Worm (Caenorhabditis elegans) whole organism, early embryonic: Measurements from ENCODE around the gene T06E4.21.

Experiments used
- B0310.2 ChIP-seq: sonication (generic microtip); optimal IDR thresholded peaks from 2 replicates; lab custom pipeline; 2016; ENCODE audit warnings: mild to moderate bottlenecking, missing genetic modification characterization, missing compliant biosample characterization
- F13C5.2 ChIP-seq: sonication (generic microtip); optimal IDR thresholded peaks from 2 replicates; lab custom pipeline; 2017; ENCODE audit warnings: mild to moderate bottlenecking, missing genetic modification characterization, inconsistent platforms, missing compliant biosample characterization
- aly-1 ChIP-seq: sonication (generic microtip); optimal IDR thresholded peaks from 2 replicates; lab custom pipeline; 2016; ENCODE audit warnings: missing genetic modification characterization, missing compliant biosample characterization
- ama-1 ChIP-seq: fragments of 150-350 bp; optimal IDR thresholded peaks from 2 replicates; lab custom pipeline; 2014
- ceh-13 ChIP-seq: fragments of 200-800 bp; sonication (Bioruptor generic); optimal IDR thresholded peaks from 2 replicates; lab custom pipeline; 2018; ENCODE audit warnings: mild to moderate bottlenecking, missing genetic modification characterization, missing compliant biosample characterization
- ceh-36 ChIP-seq: sonication (generic microtip); optimal IDR thresholded peaks from 2 replicates; lab custom pipeline; 2016; ENCODE audit warnings: missing genetic modification characterization, inconsistent platforms, missing compliant biosample characterization
- ets-7 ChIP-seq: sonication (generic microtip); optimal IDR thresholded peaks from 2 replicates; lab custom pipeline; 2016; ENCODE audit warnings: missing genotype, missing genetic modification characterization, missing compliant biosample characterization
- flt-1 ChIP-seq: fragments of 200-800 bp; sonication (Bioruptor generic); IDR thresholded peaks from 2 replicates; pipeline ENCODE4 v1.3.6; 2022; ENCODE audit warnings: missing genetic modification characterization, missing compliant biosample characterization
- hmbx-1 ChIP-seq: sonication (generic microtip); optimal IDR thresholded peaks from 2 replicates; lab custom pipeline; 2016; ENCODE audit warnings: mild to moderate bottlenecking, missing genetic modification characterization, missing compliant biosample characterization
- hmg-4 ChIP-seq: fragments of 200-800 bp; sonication (Bioruptor generic); optimal IDR thresholded peaks from 2 replicates; lab custom pipeline; 2018; ENCODE audit warnings: mild to moderate bottlenecking, missing genetic modification characterization, missing compliant biosample characterization
- hnd-1 ChIP-seq: sonication (generic microtip); optimal IDR thresholded peaks from 2 replicates; lab custom pipeline; 2016; ENCODE audit warnings: missing genetic modification characterization, missing compliant biosample characterization
- pes-1 ChIP-seq: fragments of 200-800 bp; sonication (Bioruptor generic); IDR thresholded peaks from 2 replicates; pipeline ENCODE4 v1.3.6; 2022; ENCODE audit warnings: missing genetic modification reagents, missing genetic modification characterization, missing compliant biosample characterization
- scrt-1 ChIP-seq: fragments of 200-800 bp; sonication (Bioruptor generic); IDR thresholded peaks from 2 replicates; pipeline ENCODE4 v1.3.6; 2022; ENCODE audit warnings: missing genetic modification characterization, missing compliant biosample characterization
- sea-1 ChIP-seq: fragments of 200-800 bp; sonication (Bioruptor generic); conservative IDR thresholded peaks from 2 replicates; pipeline ENCODE4 v1.3.6; 2022; ENCODE audit warnings: missing genetic modification characterization, missing compliant biosample characterization
- tbx-11 ChIP-seq: fragments of 200-800 bp; sonication (Bioruptor generic); IDR thresholded peaks from 2 replicates; pipeline ENCODE4 v1.3.6; 2022; ENCODE audit warnings: missing genetic modification characterization, missing compliant biosample characterization
- tbx-37 ChIP-seq: fragments of 200-800 bp; sonication (Bioruptor generic); conservative IDR thresholded peaks from 2 replicates; pipeline ENCODE4 v1.3.6; 2022; ENCODE audit warnings: missing genetic modification reagents, missing genetic modification characterization, missing compliant biosample characterization
- tra-4 ChIP-seq: sonication (generic microtip); optimal IDR thresholded peaks from 2 replicates; lab custom pipeline; 2017; ENCODE audit warnings: missing genetic modification characterization, missing compliant biosample characterization

T06E4.21 gene

DNA sequence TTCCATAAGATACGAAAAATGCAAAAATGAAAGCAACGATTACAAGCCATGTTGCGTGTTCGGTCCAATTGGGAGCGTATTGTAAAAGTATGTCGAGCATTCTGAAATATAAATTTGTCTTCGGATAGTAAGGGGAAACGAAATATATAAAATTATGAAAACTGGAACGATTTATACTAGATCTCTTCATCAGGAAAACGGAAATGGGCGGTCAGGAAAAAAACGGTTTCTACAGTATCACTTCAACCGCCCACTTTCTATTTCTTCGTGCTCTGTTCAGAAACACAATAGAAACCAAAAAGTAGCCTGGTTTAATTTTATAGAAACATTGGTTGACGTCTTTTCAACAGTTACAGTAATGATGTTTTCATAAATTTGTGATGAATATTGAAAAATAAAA is 10.1 kb downstream of the T06E4.21 start, which contains the start of gene pitr-4:
TSS of gene pitr-4 (minus strand) at position 101 of the 400 bp plus-strand sequence.
- TF ChIP-seq ceh-13 (GFP tag; lab: Kevin White, UChicago) (no peak), ets-7 (no peak), pes-1 (GFP tag; lab: Robert Waterston, UW) (no peak), F13C5.2 (tag; lab: Kevin White, UChicago) (no peak), aly-1 (tag; lab: Kevin White, UChicago) (no peak), tbx-11 (no peak), scrt-1 (no peak), ceh-36 (tag; lab: Kevin White, UChicago) (no peak), hnd-1 (tag; lab: Kevin White, UChicago) (no peak), hmbx-1 (tag; lab: Kevin White, UChicago) (no peak), B0310.2 (tag; lab: Kevin White, UChicago) (no peak), flt-1 (GFP tag; lab: Robert Waterston, UW) (no peak), ama-1 (lab: Kevin White, UChicago) (no peak), hmg-4 (GFP tag; lab: Kevin White, UChicago) (no peak), tra-4 (tag; lab: Kevin White, UChicago) (no peak), tbx-37 (GFP tag; lab: Robert Waterston, UW) (no peak), sea-1 (GFP tag; lab: Robert Waterston, UW) (no peak)

ce11 chrV:9663948-9664347 is 12.6 kb downstream of the T06E4.21 start:
- TF ChIP-seq flt-1 (GFP tag; lab: Robert Waterston, UW) (no peak), tbx-37 (GFP tag; lab: Robert Waterston, UW) (no peak), F13C5.2 (tag; lab: Kevin White, UChicago) (no peak), ets-7 (no peak), aly-1 (tag; lab: Kevin White, UChicago) (no peak), pes-1 (GFP tag; lab: Robert Waterston, UW) (no peak), hnd-1 (tag; lab: Kevin White, UChicago) (no peak), tbx-11 (no peak), hmbx-1 (tag; lab: Kevin White, UChicago) (no peak), ceh-13 (GFP tag; lab: Kevin White, UChicago) (no peak), hmg-4 (GFP tag; lab: Kevin White, UChicago) (no peak), ceh-36 (tag; lab: Kevin White, UChicago) (no peak), tra-4 (tag; lab: Kevin White, UChicago) (no peak)

ce11 chrV:9664620-9665019 is 13.2 kb downstream of the T06E4.21 start:
- no peak for TF ChIP-seq ceh-36 (tag; lab: Kevin White, UChicago)

DNA sequence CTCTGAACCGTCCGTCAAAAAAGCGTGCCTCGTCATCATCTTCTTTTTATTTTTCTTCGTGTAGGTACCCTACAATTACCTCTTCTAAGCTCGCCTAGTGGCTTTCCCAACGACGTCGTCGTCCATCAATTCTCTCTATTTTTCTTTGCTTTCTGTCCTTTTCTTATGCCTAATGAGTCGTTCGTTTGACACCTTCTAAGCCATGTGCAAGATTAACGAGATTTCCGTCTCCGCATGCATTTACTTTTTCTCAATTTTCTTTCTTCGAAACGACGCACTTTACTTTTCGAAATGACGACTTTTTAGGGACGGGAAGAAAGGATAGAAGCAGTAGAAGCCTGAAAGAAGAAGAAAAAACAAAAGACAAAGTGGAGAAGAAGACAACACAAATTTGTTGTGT is 15.0 kb downstream of the T06E4.21 start, which contains the start of gene ZK287.1:
TSS of gene ZK287.1 (plus strand) at position 301 of the 400 bp plus-strand sequence.
- no peak for TF ChIP-seq ceh-36 (tag; lab: Kevin White, UChicago)
- no peak for TF ChIP-seq ceh-13 (GFP tag; lab: Kevin White, UChicago)
- no peak for TF ChIP-seq scrt-1
- no peak for TF ChIP-seq flt-1 (GFP tag; lab: Robert Waterston, UW)

ce11 chrV:9672495-9672894 is 21.1 kb downstream of the T06E4.21 start:
- no peak for TF ChIP-seq scrt-1

DNA sequence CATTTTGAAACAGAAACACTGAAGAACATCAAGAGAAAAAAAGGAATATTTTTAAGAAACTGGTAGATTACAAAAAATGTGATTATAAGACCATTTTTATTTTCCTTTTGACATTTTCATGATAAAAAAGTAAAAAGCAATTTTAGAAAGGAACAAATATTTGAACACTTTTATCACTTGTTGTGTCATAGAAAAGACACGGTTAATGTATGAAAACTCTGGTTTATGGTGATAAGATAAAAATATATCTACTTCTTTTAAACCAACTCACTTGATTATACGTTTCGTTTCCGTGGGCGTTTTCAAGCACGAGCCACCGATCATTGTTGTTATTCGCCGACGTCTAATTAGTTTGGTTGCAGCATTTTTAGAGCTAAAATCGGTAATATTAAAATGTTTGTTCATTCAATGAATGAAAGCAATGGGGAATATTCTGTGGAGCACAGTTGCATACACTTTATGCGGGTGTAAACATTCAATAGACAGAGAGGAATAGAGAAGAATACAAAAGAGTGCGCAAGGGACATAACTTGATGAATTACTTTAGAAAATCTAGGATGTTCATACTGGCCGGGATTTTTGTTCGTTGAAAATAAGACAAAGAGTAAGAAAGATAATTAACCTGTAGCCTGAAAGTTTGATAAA is 21.9 kb downstream of the T06E4.21 start, which contains the start of gene sulp-8:
TSS of gene sulp-8 (minus strand) at position 469 of the 645 bp plus-strand sequence.
- TF ChIP-seq hnd-1 (tag; lab: Kevin White, UChicago) (no peak), ama-1 (lab: Kevin White, UChicago) (no peak), F13C5.2 (tag; lab: Kevin White, UChicago) (no peak), tbx-37 (GFP tag; lab: Robert Waterston, UW) (no peak), hmg-4 (GFP tag; lab: Kevin White, UChicago) (no peak), sea-1 (GFP tag; lab: Robert Waterston, UW) (no peak), scrt-1 (no peak), aly-1 (tag; lab: Kevin White, UChicago) (no peak), pes-1 (GFP tag; lab: Robert Waterston, UW) (no peak), B0310.2 (tag; lab: Kevin White, UChicago) (no peak), ceh-13 (GFP tag; lab: Kevin White, UChicago) (no peak), tbx-11 (no peak), hmbx-1 (tag; lab: Kevin White, UChicago) (no peak), flt-1 (GFP tag; lab: Robert Waterston, UW) (no peak), ets-7 (no peak)

ce11 chrV:9677977-9678376 is 26.6 kb downstream of the T06E4.21 start, which contains the start of gene cthd-1:
Gene cthd-1 (plus strand): TSS chrV:9678277.
- TF ChIP-seq tbx-37 (GFP tag; lab: Robert Waterston, UW) (no peak), hmbx-1 (tag; lab: Kevin White, UChicago) (no peak), sea-1 (GFP tag; lab: Robert Waterston, UW) (no peak), B0310.2 (tag; lab: Kevin White, UChicago) (no peak), ceh-13 (GFP tag; lab: Kevin White, UChicago) (no peak)

ce11 chrV:9679166-9679565 is 27.8 kb downstream of the T06E4.21 start, which contains the start of gene ZK287.9:
Gene ZK287.9 (plus strand): TSS chrV:9679357.
- TF ChIP-seq flt-1 (GFP tag; lab: Robert Waterston, UW) (no peak), hmbx-1 (tag; lab: Kevin White, UChicago) (no peak), pes-1 (GFP tag; lab: Robert Waterston, UW) (no peak), aly-1 (tag; lab: Kevin White, UChicago) (no peak), ama-1 (lab: Kevin White, UChicago) (no peak), ceh-36 (tag; lab: Kevin White, UChicago) (no peak), tbx-11 (no peak), B0310.2 (tag; lab: Kevin White, UChicago) (no peak), tbx-37 (GFP tag; lab: Robert Waterston, UW) (no peak), hnd-1 (tag; lab: Kevin White, UChicago) (no peak), ceh-13 (GFP tag; lab: Kevin White, UChicago) (no peak), hmg-4 (GFP tag; lab: Kevin White, UChicago) (no peak), F13C5.2 (tag; lab: Kevin White, UChicago) (no peak), ets-7 (no peak), scrt-1 (no peak), sea-1 (GFP tag; lab: Robert Waterston, UW) (no peak), tra-4 (tag; lab: Kevin White, UChicago) (no peak)
